Fruit fly (Drosophila melanogaster): ENCODE measurements around the gene Cpr67B.

Cpr67B gene

dm6 chr3L:9379484-9380343 lies 24.9 kb upstream of the Cpr67B start, which contains the start of gene Hsp67Ba:
Gene Hsp67Ba, minus strand, starts transcription at chr3L:9379534.
- no peak for TF ChIP-seq inv (GFP tag; IDR thresholded peaks at IDR 0.05; ENCODE audit: partially characterized antibody)
- no peak for TF ChIP-seq NK7.1 (GFP tag; optimal IDR thresholded peaks at IDR 0.05)
- TF ChIP-seq scrt (GFP tag; optimal IDR thresholded peaks at IDR 0.05): no peak
- peak; percentile 29; the same call in 1 of the 2 replicates for TF ChIP-seq Drgx (GFP tag; IDR thresholded peaks at IDR 0.05)
- TF ChIP-seq CG10462 (GFP tag; optimal IDR thresholded peaks at IDR 0.05): no peak
- TF ChIP-seq CG8765 (GFP tag; IDR thresholded peaks at IDR 0.05): no peak
- TF ChIP-seq lab (GFP tag; optimal IDR thresholded peaks at IDR 0.05): no peak
- TF ChIP-seq CG15073 (GFP tag; optimal IDR thresholded peaks at IDR 0.05): no peak
- TF ChIP-seq zen2 (GFP tag; IDR thresholded peaks at IDR 0.05; ENCODE audit: partially characterized antibody): no peak
- TF ChIP-seq Lhr (GFP tag; optimal IDR thresholded peaks at IDR 0.05): no peak
- no peak for TF ChIP-seq cad (GFP tag; optimal IDR thresholded peaks at IDR 0.05)
- TF ChIP-seq CG12744 (GFP tag; optimal IDR thresholded peaks at IDR 0.05): no peak
- TF ChIP-seq Sry-δ (GFP tag; optimal IDR thresholded peaks at IDR 0.05): no peak
- no peak for TF ChIP-seq jing (GFP tag; optimal IDR thresholded peaks at IDR 0.05)
- no peak for TF ChIP-seq CG8089 (GFP tag; optimal IDR thresholded peaks at IDR 0.05)
- peak; percentile 58 for TF ChIP-seq twi (tag; optimal IDR thresholded peaks at IDR 0.05)
- no peak for TF ChIP-seq org-1 (GFP tag; optimal IDR thresholded peaks at IDR 0.05)
- TF ChIP-seq Nf-YC (tag; optimal IDR thresholded peaks at IDR 0.05): peak; percentile 34
- no peak for TF ChIP-seq HmgZ (tag; optimal IDR thresholded peaks at IDR 0.05)
- no peak for TF ChIP-seq CG5953 (GFP tag; IDR thresholded peaks at IDR 0.05)
- no peak for TF ChIP-seq grau (tag; optimal IDR thresholded peaks at IDR 0.05)
- peak in 1 of 2 experiments; percentile 39 for TF ChIP-seq crp (GFP tag; optimal IDR thresholded peaks at IDR 0.05)
- no peak for TF ChIP-seq salm (tag; optimal IDR thresholded peaks at IDR 0.05)
- no peak for TF ChIP-seq knrl (GFP tag; IDR thresholded peaks at IDR 0.05; ENCODE audit: partially characterized antibody)
- no peak for TF ChIP-seq Mad (GFP tag; optimal IDR thresholded peaks at IDR 0.05)
- peak; percentile 50 for TF ChIP-seq Med (GFP tag)
- no peak for TF ChIP-seq nmo (GFP tag; optimal IDR thresholded peaks at IDR 0.05)
- TF ChIP-seq D19B (GFP tag; optimal IDR thresholded peaks at IDR 0.05): no peak
- TF ChIP-seq peb (GFP tag; IDR thresholded peaks at IDR 0.05): no peak
- TF ChIP-seq CG10959 (GFP tag; IDR thresholded peaks at IDR 0.05): no peak
- no peak for TF ChIP-seq Sox102F (GFP tag; optimal IDR thresholded peaks at IDR 0.05)
- TF ChIP-seq CG7786 (GFP tag; optimal IDR thresholded peaks at IDR 0.05): no peak
- TF ChIP-seq Bdp1 (GFP tag; optimal IDR thresholded peaks at IDR 0.05): no peak
- TF ChIP-seq nau (GFP tag; optimal IDR thresholded peaks at IDR 0.05): no peak
- no peak for TF ChIP-seq CG14667 (GFP tag; IDR thresholded peaks at IDR 0.05)
- no peak for TF ChIP-seq CG12155 (GFP tag; optimal IDR thresholded peaks at IDR 0.05)
- no peak for TF ChIP-seq ttk (GFP tag; IDR thresholded peaks at IDR 0.05)
- no peak for TF ChIP-seq CG4360 (GFP tag; IDR thresholded peaks at IDR 0.05)
- no peak for TF ChIP-seq Atf-2 (GFP tag; optimal IDR thresholded peaks at IDR 0.05)
- no peak for TF ChIP-seq mld (GFP tag; IDR thresholded peaks at IDR 0.05; ENCODE audit: partially characterized antibody)
- peak; percentile 60; the same call in 1 of the 3 replicates for TF ChIP-seq CG34422 (GFP tag; IDR thresholded peaks at IDR 0.05)
- TF ChIP-seq sens (GFP tag): no peak
- TF ChIP-seq Dad (GFP tag; optimal IDR thresholded peaks at IDR 0.05): no peak
- TF ChIP-seq CG10543 (GFP tag; optimal IDR thresholded peaks at IDR 0.05): peak; percentile 17
- TF ChIP-seq CG2712 (tag; optimal IDR thresholded peaks at IDR 0.05): no peak
- TF ChIP-seq sob (GFP tag; IDR thresholded peaks at IDR 0.05): no peak
- no peak for TF ChIP-seq CG7963 (GFP tag; IDR thresholded peaks at IDR 0.05; ENCODE audit: partially characterized antibody)
- TF ChIP-seq caup (GFP tag; optimal IDR thresholded peaks at IDR 0.05; ENCODE audit: severe bottlenecking): no peak
- TF ChIP-seq Meics (GFP tag; optimal IDR thresholded peaks at IDR 0.05): no peak
- TF ChIP-seq ken (GFP tag; IDR thresholded peaks at IDR 0.05): no peak
